Fruit fly (Drosophila melanogaster): ENCODE measurements around the gene CG34447.

CG34447 gene

dm6 chr2L:2371406-2372111 is 48.3 kb downstream of the CG34447 start, which contains the start of gene CG3597:
TSS of gene CG3597 (minus strand) at chr2L:2371524.
- TF ChIP-seq exex (tag; optimal IDR thresholded peaks at IDR 0.05) (peak; percentile 51), nmo (GFP tag; optimal IDR thresholded peaks at IDR 0.05) (no peak), Pdp1 (GFP tag; optimal IDR thresholded peaks at IDR 0.05) (peak in 1 of 2 experiments; percentile 14), CG15479 (GFP tag; optimal IDR thresholded peaks at IDR 0.05) (peak; percentile 11)

- TF ChIP-seq CG11695 (GFP tag; IDR thresholded peaks at IDR 0.05) (no peak), Taf1 (GFP tag; IDR thresholded peaks at IDR 0.05) (no peak), h (optimal IDR thresholded peaks at IDR 0.05) (no peak), tin (GFP tag; optimal IDR thresholded peaks at IDR 0.05) (no peak), CG1233 (GFP tag; optimal IDR thresholded peaks at IDR 0.05) (no peak), Hr39 (optimal IDR thresholded peaks at IDR 0.05) (no peak), CG7556 (GFP tag; optimal IDR thresholded peaks at IDR 0.05) (no peak), fu2 (GFP tag; optimal IDR thresholded peaks at IDR 0.05) (no peak)
Measured at dm6 chr2L:2370352-2370751, 49.5 kb downstream of the CG34447 start.

Data from whole organism, embryonic.